Worm (Caenorhabditis elegans) whole organism, young adult: ENCODE data around the gene gln-5.

ENCODE experiments used
- D2030.7 ChIP-seq: fragments of 200-800 bp; sonication (Bioruptor generic); IDR thresholded peaks from 2 replicates; pipeline ENCODE4 v1.3.6; 2022; ENCODE audit warnings: missing genetic modification reagents, missing genetic modification characterization, missing compliant biosample characterization
- F39B2.1 ChIP-seq: fragments of 200-800 bp; sonication (Bioruptor generic); IDR thresholded peaks from 2 replicates; pipeline ENCODE4 v1.3.6; 2022; ENCODE audit warnings: missing genetic modification reagents, missing genetic modification characterization, missing compliant biosample characterization
- F55B11.4 ChIP-seq: sonication (generic microtip); optimal IDR thresholded peaks from 2 replicates; lab custom pipeline; 2016; ENCODE audit warnings: missing compliant biosample characterization, missing genetic modification characterization, borderline replicate concordance; ENCODE audit not compliant: insufficient read depth
- Y53F4B.3 ChIP-seq: fragments of 200-800 bp; sonication (Bioruptor generic); IDR thresholded peaks from 2 replicates; pipeline ENCODE4 v1.3.6; 2022; ENCODE audit warnings: missing genetic modification reagents, missing genetic modification characterization, missing compliant biosample characterization
- ama-1 ChIP-seq, 3 experiments: fragments of 150-350 bp in 1 of 3; sonication (generic microtip) in 2 of 3; optimal IDR thresholded peaks; 2 replicates each; lab custom pipeline; 2014 to 2018; ENCODE audit warnings: missing biosample characterization in 2 of 3, missing genetic modification characterization in 2 of 3, missing genetic modification reagents in 2 of 3
- aptf-3 ChIP-seq: fragments of 200-800 bp; sonication (Bioruptor generic); IDR thresholded peaks from 2 replicates; pipeline ENCODE4 v1.3.6; 2022; ENCODE audit warnings: missing genetic modification characterization, missing compliant biosample characterization
- atf-7 ChIP-seq: sonication (generic microtip); optimal IDR thresholded peaks from 2 replicates; lab custom pipeline; 2017; ENCODE audit warnings: mild to moderate bottlenecking, missing genetic modification characterization, missing compliant biosample characterization
- attf-6 ChIP-seq: fragments of 200-800 bp; sonication (Bioruptor generic); IDR thresholded peaks from 2 replicates; pipeline ENCODE4 v1.3.6; 2022; ENCODE audit warnings: missing genetic modification reagents, missing genetic modification characterization, missing compliant biosample characterization
- bed-2 ChIP-seq: fragments of 200-800 bp; sonication (Bioruptor generic); IDR thresholded peaks from 2 replicates; pipeline ENCODE4 v1.3.6; 2022; ENCODE audit warnings: missing genetic modification reagents, missing genetic modification characterization, missing compliant biosample characterization
- ccch-3 ChIP-seq: fragments of 200-800 bp; sonication (Bioruptor generic); optimal IDR thresholded peaks from 2 replicates; lab custom pipeline; 2018; ENCODE audit warnings: mild to moderate bottlenecking, missing genetic modification characterization, missing compliant biosample characterization
- cebp-1 ChIP-seq, 2 experiments: fragments of 200-800 bp in 1 of 2; sonication (Bioruptor generic) in 1 of 2; sonication (generic microtip) in 1 of 2; IDR thresholded peaks in 1 of 2; optimal IDR thresholded peaks in 1 of 2; 2 replicates each; pipeline versions ENCODE4 v1.3.6 to Lab custom; 2017 to 2022; ENCODE audit warnings: missing compliant biosample characterization in 2 of 2, missing genetic modification characterization in 2 of 2, mild to moderate bottlenecking in 1 of 2, missing genetic modification reagents in 1 of 2, moderate library complexity in 1 of 2
- ceh-100 ChIP-seq: fragments of 200-800 bp; sonication (Bioruptor generic); IDR thresholded peaks from 2 replicates; pipeline ENCODE4 v1.3.6; 2022; ENCODE audit warnings: missing genetic modification reagents, missing genetic modification characterization, missing compliant biosample characterization
- ceh-40 ChIP-seq: fragments of 200-800 bp; sonication (Bioruptor generic); IDR thresholded peaks from 2 replicates; pipeline ENCODE4 v1.3.6; 2022; ENCODE audit warnings: missing genetic modification characterization, missing compliant biosample characterization
- die-1 ChIP-seq: sonication (generic microtip); optimal IDR thresholded peaks from 2 replicates; lab custom pipeline; 2016; ENCODE audit warnings: missing genotype, mild to moderate bottlenecking, missing genetic modification characterization, missing compliant biosample characterization
- dpl-1 ChIP-seq: fragments of 150-350 bp; optimal IDR thresholded peaks from 2 replicates; lab custom pipeline; 2014; ENCODE audit warnings: missing biosample characterization, missing genetic modification reagents, missing genetic modification characterization
- egl-18 ChIP-seq: fragments of 200-800 bp; sonication (Bioruptor generic); IDR thresholded peaks from 2 replicates; pipeline ENCODE4 v1.3.6; 2022; ENCODE audit warnings: missing genetic modification reagents, missing genetic modification characterization, missing compliant biosample characterization
- ekl-4 ChIP-seq: fragments of 200-800 bp; sonication (Bioruptor generic); IDR thresholded peaks from 2 replicates; pipeline ENCODE4 v1.3.6; 2022; ENCODE audit warnings: missing genetic modification reagents, missing genetic modification characterization, missing compliant biosample characterization
- hlh-26 ChIP-seq: fragments of 200-800 bp; sonication (Bioruptor generic); conservative IDR thresholded peaks from 2 replicates; pipeline ENCODE4 v1.3.6; 2022; ENCODE audit warnings: missing genetic modification reagents, missing genetic modification characterization, missing compliant biosample characterization
- hmg-1.2 ChIP-seq: fragments of 200-800 bp; sonication (Bioruptor generic); IDR thresholded peaks from 2 replicates; pipeline ENCODE4 v1.3.6; 2022; ENCODE audit warnings: missing genetic modification reagents, missing genetic modification characterization, missing compliant biosample characterization
- hrde-1 ChIP-seq: sonication (generic microtip); optimal IDR thresholded peaks from 2 replicates; lab custom pipeline; 2016; ENCODE audit warnings: missing genetic modification characterization, mild to moderate bottlenecking, missing compliant biosample characterization, moderate library complexity, missing genotype, missing genetic modification reagents, borderline replicate concordance
- hsf-1 ChIP-seq: fragments of 200-800 bp; sonication (Bioruptor generic); IDR thresholded peaks from 2 replicates; pipeline ENCODE4 v1.3.6; 2022; ENCODE audit warnings: missing genetic modification reagents, missing genetic modification characterization, missing compliant biosample characterization
- lin-35 ChIP-seq, 3 experiments: fragments of 150-350 bp in 2 of 3; sonication (generic microtip) in 1 of 3; optimal IDR thresholded peaks; 2 replicates each; lab custom pipeline; 2014 to 2018; ENCODE audit warnings: missing biosample characterization in 3 of 3, missing genetic modification characterization in 3 of 3, missing genetic modification reagents in 3 of 3
- lin-40 ChIP-seq: sonication (generic microtip); optimal IDR thresholded peaks from 2 replicates; lab custom pipeline; 2016; ENCODE audit warnings: missing genetic modification characterization, mild to moderate bottlenecking, missing compliant biosample characterization, missing genotype, missing genetic modification reagents
- madf-3 ChIP-seq: fragments of 200-800 bp; sonication (Bioruptor generic); IDR thresholded peaks from 2 replicates; pipeline ENCODE4 v1.3.6; 2022; ENCODE audit warnings: missing genetic modification reagents, missing genetic modification characterization, missing compliant biosample characterization
- nfya-2 ChIP-seq: fragments of 200-800 bp; sonication (Bioruptor generic); IDR thresholded peaks from 2 replicates; pipeline ENCODE4 v1.3.6; 2022; ENCODE audit warnings: missing genetic modification reagents, missing genetic modification characterization, missing compliant biosample characterization
- nfyb-1 ChIP-seq: fragments of 200-800 bp; sonication (Bioruptor generic); IDR thresholded peaks from 2 replicates; pipeline ENCODE4 v1.3.6; 2022; ENCODE audit warnings: missing genetic modification reagents, missing genetic modification characterization, missing compliant biosample characterization
- nhr-179 ChIP-seq: sonication (generic microtip); optimal IDR thresholded peaks from 2 replicates; lab custom pipeline; 2016; ENCODE audit warnings: mild to moderate bottlenecking, missing genetic modification characterization, missing compliant biosample characterization
- nhr-27 ChIP-seq: fragments of 200-800 bp; sonication (Bioruptor generic); optimal IDR thresholded peaks from 2 replicates; lab custom pipeline; 2018; ENCODE audit warnings: mild to moderate bottlenecking, missing genetic modification characterization, moderate library complexity, missing compliant biosample characterization
- sea-2 ChIP-seq: fragments of 200-800 bp; sonication (Bioruptor generic); IDR thresholded peaks from 2 replicates; pipeline ENCODE4 v1.3.6; 2022; ENCODE audit warnings: missing genetic modification characterization, missing compliant biosample characterization
- snpc-1.3 ChIP-seq: sonication (generic microtip); optimal IDR thresholded peaks from 2 replicates; lab custom pipeline; 2017; ENCODE audit warnings: missing genetic modification characterization, mild to moderate bottlenecking, missing compliant biosample characterization, antibody characterized with exemption, moderate library complexity, missing genotype, missing genetic modification reagents; ENCODE audit not compliant: insufficient read depth
- snpc-3.4 ChIP-seq: sonication (generic microtip); optimal IDR thresholded peaks from 2 replicates; lab custom pipeline; 2017; ENCODE audit warnings: missing genetic modification characterization, mild to moderate bottlenecking, missing compliant biosample characterization, antibody characterized with exemption, moderate library complexity, missing genotype, missing genetic modification reagents
- snpc-4 ChIP-seq, 5 experiments: fragments of 150-350 bp in 1 of 5; sonication (generic microtip) in 4 of 5; optimal IDR thresholded peaks; 2 replicates each; lab custom pipeline; 2014 to 2018; ENCODE audit warnings: missing genetic modification characterization in 5 of 5, missing biosample characterization in 3 of 5, antibody characterized with exemption in 2 of 5, mild to moderate bottlenecking in 2 of 5, missing compliant biosample characterization in 2 of 5, missing genotype in 2 of 5, moderate library complexity in 2 of 5, missing genetic modification reagents in 1 of 5
- sptf-2 ChIP-seq: fragments of 200-800 bp; sonication (Bioruptor generic); optimal IDR thresholded peaks from 2 replicates; lab custom pipeline; 2018; ENCODE audit warnings: mild to moderate bottlenecking, missing genetic modification characterization, missing compliant biosample characterization

Gene gln-5

DNA sequence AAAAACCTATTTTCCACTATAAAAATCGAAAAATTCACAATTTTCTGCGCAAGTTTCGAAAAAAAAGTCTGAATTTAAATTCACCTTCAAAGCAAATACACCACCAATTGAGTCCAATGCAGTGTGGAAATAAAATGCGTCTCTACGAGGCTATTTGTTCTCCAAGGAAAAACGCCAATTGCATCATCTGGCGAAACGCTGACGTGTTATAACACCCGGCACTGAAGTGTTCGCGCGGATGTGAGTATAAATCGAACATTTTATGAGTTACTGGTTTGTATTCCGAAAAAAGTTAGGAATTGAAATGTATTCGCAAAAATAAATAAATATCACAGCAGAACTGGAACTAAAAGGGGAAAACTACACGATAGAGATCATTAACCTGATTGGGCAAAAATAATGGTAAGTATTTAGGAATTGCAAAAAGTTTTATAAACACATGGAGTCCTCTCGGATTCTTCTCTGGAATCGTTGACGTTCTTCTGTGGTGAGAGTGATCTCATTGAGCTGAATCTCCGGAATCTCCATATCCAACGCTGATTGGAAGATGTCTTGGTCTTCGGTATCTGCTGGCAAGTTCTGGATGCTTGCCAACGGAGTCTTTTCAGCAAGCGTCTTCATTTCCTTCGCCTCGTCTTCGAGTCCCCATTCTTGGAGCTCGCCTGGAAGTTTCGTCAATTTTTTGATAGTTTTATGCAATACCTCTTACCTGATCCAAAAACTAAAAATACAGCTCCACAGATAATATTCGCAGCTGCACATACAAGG is 14.6 kb upstream of the gln-5 start, which contains the start of gene zipt-7.1:
Gene zipt-7.1 (minus strand): TSS at position 232 of the 768 bp plus-strand sequence.
- TF ChIP-seq nhr-179 (no peak), madf-3 (GFP tag; lab: Robert Waterston, UW) (0 out of 2 replicates have a peak, but pooled peaks have one; percentile 62), nfyb-1 (GFP tag; lab: Robert Waterston, UW) (0 out of 2 replicates have a peak, but pooled peaks have one; percentile 28)

DNA sequence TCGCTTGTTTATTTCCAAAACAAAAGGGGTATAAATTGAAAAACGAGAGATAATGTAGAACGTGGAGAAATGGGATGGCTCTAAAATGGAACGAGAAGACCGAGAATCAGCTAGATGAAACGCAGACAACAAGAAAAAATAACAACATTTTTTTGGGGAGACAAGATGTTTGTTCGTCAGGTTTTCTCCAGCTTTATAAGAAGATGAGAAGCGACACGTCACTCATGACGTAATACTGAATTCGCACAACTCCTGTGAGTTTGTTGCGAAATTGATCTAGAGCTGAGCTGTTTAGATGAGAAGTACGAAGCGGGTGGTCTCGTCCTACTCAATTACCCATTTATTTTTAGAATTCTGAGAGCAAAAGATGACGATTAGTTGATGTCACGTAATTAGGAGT is 11.8 kb upstream of the gln-5 start:
- TF ChIP-seq snpc-4 (GFP tag; optimal IDR thresholded peaks at IDR 0.05; lab: Kevin White, UChicago): no peak
- peak in 1 of 4 experiments; percentile 31 for TF ChIP-seq snpc-4 (tag; optimal IDR thresholded peaks at IDR 0.05; lab: Kevin White, UChicago)
- no peak for TF ChIP-seq nfya-2 (GFP tag; lab: Robert Waterston, UW)
- TF ChIP-seq hmg-1.2: no peak
- no peak for TF ChIP-seq ccch-3
- no peak for TF ChIP-seq ekl-4 (GFP tag; lab: Robert Waterston, UW)
- peak; percentile 33 for TF ChIP-seq lin-40 (tag; lab: Kevin White, UChicago)
- no peak for TF ChIP-seq sea-2 (GFP tag; lab: Robert Waterston, UW)
- no peak for TF ChIP-seq snpc-3.4 (tag; lab: Kevin White, UChicago)
- TF ChIP-seq lin-35 (GFP tag; optimal IDR thresholded peaks at IDR 0.05; lab: Kevin White, UChicago): no peak
- TF ChIP-seq ceh-40: no peak
- peak; percentile 50; the same call in 1 of the 2 replicates for TF ChIP-seq hsf-1 (GFP tag; lab: Robert Waterston, UW)
- no peak for TF ChIP-seq aptf-3
- TF ChIP-seq bed-2: no peak
- TF ChIP-seq D2030.7: no peak
- no peak for TF ChIP-seq egl-18 (GFP tag; lab: Robert Waterston, UW)
- no peak for TF ChIP-seq snpc-1.3 (tag; lab: Kevin White, UChicago)
- TF ChIP-seq cebp-1 (GFP tag; IDR thresholded peaks at IDR 0.05; lab: Robert Waterston, UW): no peak
- peak; percentile 84 for TF ChIP-seq cebp-1 (tag; optimal IDR thresholded peaks at IDR 0.05; lab: Kevin White, UChicago)
- TF ChIP-seq Y53F4B.3 (GFP tag; lab: Robert Waterston, UW): no peak
- no peak for TF ChIP-seq F39B2.1 (GFP tag; lab: Robert Waterston, UW)
- TF ChIP-seq attf-6 (GFP tag; lab: Robert Waterston, UW): 0 out of 2 replicates have a peak, but pooled peaks have one; percentile 54
- TF ChIP-seq nhr-27: no peak
- TF ChIP-seq hlh-26 (GFP tag; lab: Robert Waterston, UW): no peak
- TF ChIP-seq hrde-1: no peak
- no peak for TF ChIP-seq die-1
- no peak for TF ChIP-seq dpl-1 (GFP tag; lab: Kevin White, UChicago)
- TF ChIP-seq F55B11.4 (tag; lab: Kevin White, UChicago): no peak
- no peak for TF ChIP-seq ama-1 (optimal IDR thresholded peaks at IDR 0.05; lab: Kevin White, UChicago)
- no peak for TF ChIP-seq ama-1 (GFP tag; optimal IDR thresholded peaks at IDR 0.05; lab: Kevin White, UChicago)
- TF ChIP-seq atf-7 (tag; lab: Kevin White, UChicago): peak; percentile 30
- TF ChIP-seq ceh-100: no peak
- TF ChIP-seq sptf-2 (GFP tag; lab: Kevin White, UChicago): no peak
